Worm (Caenorhabditis elegans): ENCODE measurements around the gene clec-117.

DNA sequence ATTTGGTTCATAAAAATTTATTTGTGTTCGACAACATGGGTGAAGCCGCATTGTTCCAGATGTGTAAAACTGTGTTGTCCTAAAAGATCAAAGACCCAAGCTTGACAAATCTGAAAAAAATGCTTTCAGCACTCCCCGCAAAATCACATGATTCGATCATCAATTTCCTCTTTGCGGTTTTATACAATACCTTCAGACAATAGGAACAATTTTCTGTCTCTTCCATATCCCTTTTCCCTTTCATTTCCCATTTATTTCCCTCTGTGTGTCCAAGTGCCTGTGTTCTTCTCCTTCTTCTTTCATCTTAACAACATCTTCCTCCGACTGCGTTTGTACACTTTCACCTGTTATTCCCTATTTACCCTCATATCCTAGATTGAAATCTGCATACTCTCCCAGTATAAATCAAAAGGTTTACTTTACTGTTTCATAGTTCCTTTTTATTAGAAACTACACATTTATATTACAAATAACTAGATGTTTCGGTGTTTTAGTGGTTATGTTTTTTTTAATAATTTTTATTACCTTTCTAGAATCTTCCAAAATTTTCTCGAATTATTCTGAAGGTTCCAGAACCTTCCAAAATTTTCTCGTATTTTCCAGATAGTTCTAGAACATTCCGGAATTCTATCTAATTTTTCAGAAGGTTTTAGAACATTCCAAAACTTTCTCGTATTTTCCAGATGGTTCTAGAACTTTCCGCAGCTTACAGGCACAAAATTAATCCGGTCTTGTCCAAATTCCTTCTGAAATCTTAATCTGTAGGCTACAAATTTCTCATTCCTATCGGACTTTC, 4.4 kb upstream of the clec-117 start, which contains the start of gene K01A2.5:
- TF ChIP-seq cog-1 (tag; optimal IDR thresholded peaks at IDR 0.05) (peak; percentile 22), T22C8.4 (GFP tag; IDR thresholded peaks at IDR 0.05) (no peak)

Data from whole organism, midembryonic.